Worm (Caenorhabditis elegans) whole organism, L4 larva: Measurements from ENCODE around the gene Y24D9A.7.

Experiments
- D1046.2 ChIP-seq: fragments of 200-800 bp; sonication (Bioruptor generic); IDR thresholded peaks from 2 replicates; pipeline ENCODE4 v1.3.6; 2022; ENCODE audit warnings: missing genetic modification characterization, missing compliant biosample characterization
- F26F4.8 ChIP-seq: fragments of 200-800 bp; sonication (Bioruptor generic); conservative IDR thresholded peaks from 2 replicates; pipeline ENCODE4 v1.3.6; 2022; ENCODE audit warnings: missing genetic modification characterization, missing compliant biosample characterization
- F37D6.2 ChIP-seq: sonication (generic microtip); optimal IDR thresholded peaks from 2 replicates; lab custom pipeline; 2016; ENCODE audit warnings: mild to moderate bottlenecking, missing genetic modification characterization, missing compliant biosample characterization
- F44E2.7 ChIP-seq: fragments of 200-800 bp; sonication (Bioruptor generic); IDR thresholded peaks from 2 replicates; pipeline ENCODE4 v2.1.2; 2022; ENCODE audit warnings: missing genetic modification characterization, missing compliant biosample characterization
- T20F7.1 ChIP-seq: fragments of 200-800 bp; sonication (Bioruptor generic); optimal IDR thresholded peaks from 2 replicates; lab custom pipeline; 2018; ENCODE audit warnings: mild to moderate bottlenecking, missing genetic modification characterization, missing compliant biosample characterization
- T26A8.4 ChIP-seq: fragments of 200-800 bp; sonication (Bioruptor generic); IDR thresholded peaks from 2 replicates; pipeline ENCODE4 v1.3.6; 2022; ENCODE audit warnings: missing genetic modification characterization, missing compliant biosample characterization
- Y105C5A.15 ChIP-seq: fragments of 200-800 bp; sonication (Bioruptor generic); IDR thresholded peaks from 2 replicates; pipeline ENCODE4 v1.3.6; 2022; ENCODE audit warnings: missing genetic modification characterization, missing compliant biosample characterization
- ZK337.2 ChIP-seq: fragments of 200-800 bp; sonication (Bioruptor generic); IDR thresholded peaks from 2 replicates; pipeline ENCODE4 v1.3.6; 2022; ENCODE audit warnings: missing genetic modification reagents, missing genetic modification characterization, missing compliant biosample characterization
- aha-1 ChIP-seq: fragments of 150-350 bp; peaks from one replicate; lab custom pipeline; 2014; ENCODE audit warnings: missing biosample characterization, missing genetic modification characterization
- ceh-28 ChIP-seq: fragments of 150-350 bp; optimal IDR thresholded peaks from 2 replicates; lab custom pipeline; 2014; ENCODE audit warnings: missing biosample characterization, missing genetic modification reagents, missing genetic modification characterization
- ceh-44 ChIP-seq: fragments of 200-800 bp; sonication (Bioruptor generic); IDR thresholded peaks from 2 replicates; pipeline ENCODE4 v1.3.6; 2022; ENCODE audit warnings: missing genetic modification reagents, missing genetic modification characterization, missing compliant biosample characterization
- ces-1 ChIP-seq: fragments of 150-350 bp; sonication (generic microtip); optimal IDR thresholded peaks from 4 replicates; lab custom pipeline; 2014; ENCODE audit warnings: missing biosample characterization, missing genetic modification reagents, missing genetic modification characterization
- daf-16 ChIP-seq, 3 experiments: sonication (generic microtip); optimal IDR thresholded peaks; 2 replicates each; lab custom pipeline; 2016 to 2017; ENCODE audit warnings: missing genetic modification characterization in 3 of 3, missing genetic modification reagents in 3 of 3, mild to moderate bottlenecking in 2 of 3, missing compliant biosample characterization in 2 of 3, missing biosample characterization in 1 of 3, moderate library complexity in 1 of 3
- daf-19 ChIP-seq: fragments of 200-800 bp; sonication (Bioruptor generic); conservative IDR thresholded peaks from 2 replicates; pipeline ENCODE4 v1.3.6; 2022; ENCODE audit warnings: missing genetic modification characterization, missing compliant biosample characterization
- daf-8 ChIP-seq: fragments of 200-800 bp; sonication (Bioruptor generic); IDR thresholded peaks from 2 replicates; pipeline ENCODE4 v1.3.6; 2022; ENCODE audit warnings: missing genetic modification characterization, missing compliant biosample characterization
- dmd-6 ChIP-seq: fragments of 200-800 bp; sonication (Bioruptor generic); IDR thresholded peaks from 2 replicates; pipeline ENCODE4 v1.3.6; 2022; ENCODE audit warnings: missing genetic modification reagents, missing genetic modification characterization, missing compliant biosample characterization
- dmd-9 ChIP-seq: fragments of 200-800 bp; sonication (Bioruptor generic); IDR thresholded peaks from 2 replicates; pipeline ENCODE4 v1.3.6; 2022; ENCODE audit warnings: missing genetic modification reagents, missing genetic modification characterization, missing compliant biosample characterization
- dpl-1 ChIP-seq: fragments of 150-350 bp; optimal IDR thresholded peaks from 2 replicates; lab custom pipeline; 2014; ENCODE audit warnings: missing biosample characterization, missing genetic modification reagents, missing genetic modification characterization
- dve-1 ChIP-seq: sonication (generic microtip); optimal IDR thresholded peaks from 2 replicates; lab custom pipeline; 2017; ENCODE audit warnings: antibody characterized with exemption, mild to moderate bottlenecking, missing genetic modification characterization, missing compliant biosample characterization; ENCODE audit not compliant: insufficient read depth
- hif-1 ChIP-seq, 2 experiments: sonication (generic microtip); optimal IDR thresholded peaks; 2 replicates each; lab custom pipeline; 2016 to 2017; ENCODE audit warnings: missing compliant biosample characterization in 2 of 2, missing genetic modification characterization in 2 of 2, missing genetic modification reagents in 2 of 2, missing genotype in 2 of 2, mild to moderate bottlenecking in 1 of 2
- hlh-11 ChIP-seq: fragments of 200-800 bp; sonication (Bioruptor generic); optimal IDR thresholded peaks from 2 replicates; lab custom pipeline; 2018; ENCODE audit warnings: mild to moderate bottlenecking, missing genetic modification characterization, missing compliant biosample characterization
- hmg-1.1 ChIP-seq: fragments of 200-800 bp; sonication (Bioruptor generic); IDR thresholded peaks from 2 replicates; pipeline ENCODE4 v1.3.6; 2022; ENCODE audit warnings: missing genetic modification reagents, missing genetic modification characterization, missing compliant biosample characterization
- lin-13 ChIP-seq: fragments of 150-350 bp; optimal IDR thresholded peaks from 2 replicates; lab custom pipeline; 2014; ENCODE audit warnings: missing biosample characterization, missing genetic modification reagents, missing genetic modification characterization
- lin-38 ChIP-seq: fragments of 200-800 bp; sonication (Bioruptor generic); IDR thresholded peaks from 2 replicates; pipeline ENCODE4 v1.3.6; 2022; ENCODE audit warnings: missing genetic modification reagents, missing genetic modification characterization, missing compliant biosample characterization
- lsy-2 ChIP-seq, 2 experiments: fragments of 150-350 bp in 1 of 2; sonication (generic microtip) in 1 of 2; optimal IDR thresholded peaks; 2 replicates each; lab custom pipeline; 2014 to 2017; ENCODE audit warnings: missing biosample characterization in 2 of 2, missing genetic modification characterization in 2 of 2
- madf-9 ChIP-seq: fragments of 200-800 bp; sonication (Bioruptor generic); conservative IDR thresholded peaks from 2 replicates; pipeline ENCODE4 v1.3.6; 2022; ENCODE audit warnings: missing genetic modification reagents, missing genetic modification characterization, missing compliant biosample characterization
- mdl-1 ChIP-seq, 2 experiments: fragments of 150-350 bp in 1 of 2; sonication (generic microtip) in 1 of 2; optimal IDR thresholded peaks; 2 replicates each; lab custom pipeline; 2014 to 2017; ENCODE audit warnings: missing biosample characterization in 2 of 2, missing genetic modification characterization in 2 of 2
- mes-2 ChIP-seq: sonication (generic microtip); optimal IDR thresholded peaks from 2 replicates; lab custom pipeline; 2016; ENCODE audit warnings: missing genotype, mild to moderate bottlenecking, missing genetic modification characterization, missing compliant biosample characterization; ENCODE audit not compliant: poor library complexity, severe bottlenecking
- nhr-102 ChIP-seq: sonication (generic microtip); optimal IDR thresholded peaks from 2 replicates; lab custom pipeline; 2016; ENCODE audit warnings: mild to moderate bottlenecking, missing genetic modification characterization, moderate library complexity, missing compliant biosample characterization
- nhr-11 ChIP-seq: fragments of 150-350 bp; optimal IDR thresholded peaks from 2 replicates; lab custom pipeline; 2014; ENCODE audit warnings: missing biosample characterization, missing genetic modification characterization
- nhr-111 ChIP-seq: fragments of 200-800 bp; sonication (Bioruptor generic); optimal IDR thresholded peaks from 2 replicates; lab custom pipeline; 2018; ENCODE audit warnings: mild to moderate bottlenecking, missing genetic modification characterization, missing compliant biosample characterization
- nhr-237 ChIP-seq: sonication (generic microtip); optimal IDR thresholded peaks from 2 replicates; lab custom pipeline; 2017; ENCODE audit warnings: missing biosample characterization, missing genetic modification characterization
- nhr-25 ChIP-seq: sonication (generic microtip); optimal IDR thresholded peaks from 2 replicates; lab custom pipeline; 2017; ENCODE audit warnings: missing genetic modification characterization, mild to moderate bottlenecking, missing compliant biosample characterization, antibody characterized with exemption, moderate library complexity, borderline replicate concordance; ENCODE audit not compliant: insufficient read depth
- nhr-48 ChIP-seq: sonication (generic microtip); optimal IDR thresholded peaks from 2 replicates; lab custom pipeline; 2016; ENCODE audit warnings: mild to moderate bottlenecking, missing genetic modification characterization, missing compliant biosample characterization
- nhr-6 ChIP-seq: fragments of 150-350 bp; optimal IDR thresholded peaks from 2 replicates; lab custom pipeline; 2014; ENCODE audit warnings: missing biosample characterization, missing genetic modification characterization
- nhr-77 ChIP-seq: fragments of 150-350 bp; optimal IDR thresholded peaks from 2 replicates; lab custom pipeline; 2014; ENCODE audit warnings: missing biosample characterization, missing genetic modification characterization
- php-3 ChIP-seq: fragments of 200-800 bp; sonication (Bioruptor generic); IDR thresholded peaks from 2 replicates; pipeline ENCODE4 v1.3.6; 2022; ENCODE audit warnings: missing genetic modification reagents, missing genetic modification characterization, missing compliant biosample characterization
- pqm-1 ChIP-seq: sonication (generic microtip); optimal IDR thresholded peaks from 2 replicates; lab custom pipeline; 2017; ENCODE audit warnings: missing biosample characterization, missing genetic modification characterization
- rbr-2 ChIP-seq: sonication (generic microtip); optimal IDR thresholded peaks from 2 replicates; lab custom pipeline; 2016; ENCODE audit warnings: missing genotype, missing genetic modification characterization, missing compliant biosample characterization
- snpc-1.2 ChIP-seq: fragments of 200-800 bp; sonication (Bioruptor generic); IDR thresholded peaks from 2 replicates; pipeline ENCODE4 v1.3.6; 2022; ENCODE audit warnings: missing genetic modification reagents, missing genetic modification characterization, missing compliant biosample characterization
- spr-1 ChIP-seq: sonication (generic microtip); optimal IDR thresholded peaks from 2 replicates; lab custom pipeline; 2016; ENCODE audit warnings: mild to moderate bottlenecking, missing genetic modification characterization, missing compliant biosample characterization
- unc-62 ChIP-seq, 3 experiments: fragments of 150-350 bp in 1 of 3; sonication (generic microtip); optimal IDR thresholded peaks in 2 of 3; peaks in 1 of 3; 1 replicate in 1 of 3; 2 replicates in 2 of 3; lab custom pipeline; 2014 to 2017; ENCODE audit warnings: missing biosample characterization in 3 of 3, missing genetic modification characterization in 3 of 3, missing genetic modification reagents in 3 of 3, missing genotype in 1 of 3

Y24D9A.7 gene

ce11 chrIV:4386351-4386750 is 18.6 kb downstream of the Y24D9A.7 start, which contains the start of gene tald-1:
TSS of gene tald-1 (plus strand) at chrIV:4386651.
- no peak for TF ChIP-seq nhr-237 (tag; lab: Kevin White, UChicago)
- TF ChIP-seq F37D6.2 = no peak
- TF ChIP-seq nhr-77 (tag; lab: Kevin White, UChicago) = no peak
- no peak for TF ChIP-seq ces-1 (GFP tag; lab: Kevin White, UChicago)
- no peak for TF ChIP-seq daf-19 (GFP tag; lab: Robert Waterston, UW)
- TF ChIP-seq nhr-48 (tag; lab: Kevin White, UChicago) = no peak
- TF ChIP-seq pqm-1 (tag; lab: Kevin White, UChicago) = peak; percentile 38
- 0 out of 2 replicates have a peak, but pooled peaks have one; percentile 13 for TF ChIP-seq php-3
- TF ChIP-seq snpc-1.2 (GFP tag; lab: Robert Waterston, UW) = peak; percentile 25; the same call in 1 of the 2 replicates
- TF ChIP-seq daf-16 (GFP tag; optimal IDR thresholded peaks at IDR 0.05; lab: Kevin White, UChicago) = no peak
- TF ChIP-seq daf-16 (tag; optimal IDR thresholded peaks at IDR 0.05; lab: Kevin White, UChicago) = peak; percentile 0
- TF ChIP-seq D1046.2 (GFP tag; lab: Robert Waterston, UW) = no peak
- TF ChIP-seq dve-1 (tag; lab: Kevin White, UChicago) = peak; percentile 5
- TF ChIP-seq T26A8.4 (GFP tag; lab: Robert Waterston, UW) = no peak
- TF ChIP-seq ceh-28 (tag; lab: Kevin White, UChicago) = peak; percentile 38
- no peak for TF ChIP-seq T20F7.1 (GFP tag; lab: Kevin White, UChicago)
- TF ChIP-seq nhr-111 (GFP tag; lab: Kevin White, UChicago) = no peak
- TF ChIP-seq madf-9 = no peak
- no peak for TF ChIP-seq lsy-2 (tag; optimal IDR thresholded peaks at IDR 0.05; lab: Kevin White, UChicago)
- TF ChIP-seq lin-13 (GFP tag; lab: Kevin White, UChicago) = no peak
- TF ChIP-seq Y105C5A.15 (GFP tag; lab: Robert Waterston, UW) = no peak
- TF ChIP-seq F26F4.8 (GFP tag; lab: Robert Waterston, UW) = no peak

ce11 chrIV:4369116-4369515 is 35.9 kb downstream of the Y24D9A.7 start:
- TF ChIP-seq daf-8 (GFP tag; lab: Robert Waterston, UW) (no peak), aha-1 (tag; lab: Kevin White, UChicago) (peak; percentile 53), unc-62 (GFP tag; optimal IDR thresholded peaks at IDR 0.05 in 1 of 2; lab: Kevin White, UChicago) (peak in 1 of 2 experiments; percentile 95), unc-62 (tag; optimal IDR thresholded peaks at IDR 0.05; lab: Kevin White, UChicago) (no peak)
- TF ChIP-seq, all 104 proteins: peak for 2

ce11 chrIV:4360497-4360896 is 44.5 kb downstream of the Y24D9A.7 start, which contains the start of gene F55F10.1:
TSS of gene F55F10.1 (plus strand) at chrIV:4360837.
- TF ChIP-seq nhr-6 (tag; lab: Kevin White, UChicago) = peak; percentile 33
- TF ChIP-seq nhr-102 = peak; percentile 44
- TF ChIP-seq daf-16 (GFP tag; optimal IDR thresholded peaks at IDR 0.05; lab: Kevin White, UChicago) = peak in 1 of 2 experiments; percentile 70
- TF ChIP-seq daf-16 (tag; optimal IDR thresholded peaks at IDR 0.05; lab: Kevin White, UChicago) = peak; percentile 22
- TF ChIP-seq unc-62 (GFP tag; optimal IDR thresholded peaks at IDR 0.05 in 1 of 2; lab: Kevin White, UChicago) = peak in 1 of 2 experiments; percentile 12
- no peak for TF ChIP-seq unc-62 (tag; optimal IDR thresholded peaks at IDR 0.05; lab: Kevin White, UChicago)
- peak; percentile 87 for TF ChIP-seq lin-38 (GFP tag; lab: Robert Waterston, UW)
- TF ChIP-seq dmd-9 = no peak
- TF ChIP-seq hmg-1.1 (GFP tag; lab: Robert Waterston, UW) = 0 out of 2 replicates have a peak, but pooled peaks have one; percentile 23
- TF ChIP-seq T26A8.4 (GFP tag; lab: Robert Waterston, UW) = peak; percentile 59; the same call in 1 of the 2 replicates
- TF ChIP-seq rbr-2 (tag; lab: Kevin White, UChicago) = peak; percentile 39
- TF ChIP-seq mes-2 (tag; lab: Kevin White, UChicago) = peak; percentile 82
- TF ChIP-seq nhr-77 (tag; lab: Kevin White, UChicago) = peak; percentile 24
- TF ChIP-seq mdl-1 (tag; optimal IDR thresholded peaks at IDR 0.05; lab: Kevin White, UChicago) = no peak
- TF ChIP-seq dpl-1 = peak; percentile 79
- TF ChIP-seq nhr-25 (tag; lab: Kevin White, UChicago) = no peak
- TF ChIP-seq dmd-6 (GFP tag; lab: Robert Waterston, UW) = peak; percentile 50
- TF ChIP-seq ZK337.2 = no peak
- peak; percentile 47 for TF ChIP-seq aha-1 (tag; lab: Kevin White, UChicago)
- TF ChIP-seq lsy-2 (tag; optimal IDR thresholded peaks at IDR 0.05; lab: Kevin White, UChicago) = peak in 1 of 2 experiments; percentile 84
- no peak for TF ChIP-seq spr-1 (tag; lab: Kevin White, UChicago)
- TF ChIP-seq F44E2.7 (GFP tag; lab: Robert Waterston, UW) = no peak
- TF ChIP-seq ceh-44 = no peak
- no peak for TF ChIP-seq nhr-48 (tag; lab: Kevin White, UChicago)
- TF ChIP-seq ceh-28 (tag; lab: Kevin White, UChicago) = peak; percentile 22
- TF ChIP-seq dve-1 (tag; lab: Kevin White, UChicago) = no peak
- peak in 1 of 2 experiments; percentile 24 for TF ChIP-seq hif-1 (tag; optimal IDR thresholded peaks at IDR 0.05; lab: Kevin White, UChicago)
- no peak for TF ChIP-seq nhr-11 (tag; lab: Kevin White, UChicago)
- TF ChIP-seq hlh-11 = peak; percentile 40
- TF ChIP-seq, all 104 proteins: peak for 17
